Worm (Caenorhabditis elegans): ENCODE measurements around the gene pin-2.
"Not testable (repeated sequence)": the region's sequence is repeated elsewhere in the genome, so short reads cannot be mapped to it uniquely, and the experiment has no call there.

DNA sequence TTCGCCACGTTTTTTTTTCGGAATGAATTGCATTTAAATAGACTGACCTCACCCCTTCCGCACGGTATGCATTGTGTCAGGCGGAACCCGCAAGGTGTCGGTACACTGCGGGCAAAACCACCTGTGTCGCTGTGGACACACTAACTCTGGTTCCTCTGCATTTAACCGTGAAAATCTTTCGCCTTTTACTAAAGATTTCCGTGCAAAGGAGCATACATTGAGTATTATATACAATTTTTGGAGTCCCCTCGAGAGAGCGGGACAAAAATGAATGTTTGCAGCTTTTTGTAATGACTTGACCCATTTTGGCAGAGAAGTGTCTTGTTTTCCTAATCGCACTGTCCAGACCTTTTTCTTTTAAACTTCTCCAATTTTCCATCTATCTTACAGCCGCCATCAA lies 6.7 kb upstream of the pin-2 start:
- not testable (repeated sequence) for TF ChIP-seq lin-39, nhr-77, nhr-237, jun-1, nhr-12, ztf-11 (tag; optimal IDR thresholded peaks at IDR 0.05)

Measured in whole organism, L3 larva.